Fruit fly (Drosophila melanogaster): ENCODE data around the gene Pfrx.
A peak's percentile ranks its signal among the peaks of the same experiment; 100 is the strongest.

Gene Pfrx

DNA sequence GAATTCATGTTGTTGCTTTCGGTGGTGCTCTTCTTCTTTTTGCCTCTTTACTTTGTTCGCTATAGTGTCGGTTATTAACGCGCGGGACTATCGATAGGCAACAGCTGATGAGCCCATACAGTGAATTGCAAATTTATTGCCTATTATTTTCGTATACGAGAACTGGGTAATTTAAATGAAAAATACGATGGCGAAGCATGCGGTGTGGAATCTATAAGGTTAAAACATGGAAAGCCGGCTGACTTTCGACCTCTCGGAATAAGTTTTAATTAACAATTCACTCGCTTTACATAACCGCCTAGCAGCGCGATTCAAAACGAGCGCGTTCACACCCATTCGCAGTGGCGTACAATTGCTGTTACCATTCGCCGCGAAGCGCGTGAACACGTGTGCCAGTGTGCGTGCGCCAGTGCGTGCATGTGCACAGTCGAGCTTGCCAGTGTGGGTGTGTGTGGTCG lies 15.4 kb upstream of the Pfrx start, which contains the start of the genes Naa15-16 and mRpS14 (continued):
- TF ChIP-seq Dll (GFP tag; IDR thresholded peaks at IDR 0.05; ENCODE audit: partially characterized antibody) (0 out of 4 replicates have a peak, but pooled peaks have one; percentile 40), YL-1 (GFP tag; optimal IDR thresholded peaks at IDR 0.05) (peak; percentile 60), ab (GFP tag; optimal IDR thresholded peaks at IDR 0.05) (no peak), CG10431 (GFP tag; optimal IDR thresholded peaks at IDR 0.05) (no peak), fru (optimal IDR thresholded peaks at IDR 0.05) (no peak), Hr51 (GFP tag; optimal IDR thresholded peaks at IDR 0.05) (no peak), sqz (GFP tag; optimal IDR thresholded peaks at IDR 0.05) (no peak), MBD-R2 (GFP tag; IDR thresholded peaks at IDR 0.05) (peak; percentile 72), sens-2 (GFP tag; IDR thresholded peaks at IDR 0.05) (no peak), her (GFP tag; optimal IDR thresholded peaks at IDR 0.05) (no peak), mld (GFP tag; IDR thresholded peaks at IDR 0.05; ENCODE audit: partially characterized antibody) (0 out of 3 replicates have a peak, but pooled peaks have one; percentile 23), aop (GFP tag; IDR thresholded peaks at IDR 0.05) (no peak), Adf1 (GFP tag; IDR thresholded peaks at IDR 0.05) (peak; percentile 28), sc (optimal IDR thresholded peaks at IDR 0.05) (no peak), sc (GFP tag; optimal IDR thresholded peaks at IDR 0.05) (no peak), CG14441 (GFP tag; IDR thresholded peaks at IDR 0.05) (no peak), CG2120 (GFP tag; optimal IDR thresholded peaks at IDR 0.05) (no peak), Antp (GFP tag; optimal IDR thresholded peaks at IDR 0.05) (no peak), CG7271 (tag; optimal IDR thresholded peaks at IDR 0.05) (no peak), CG16779 (GFP tag; IDR thresholded peaks at IDR 0.05) (no peak), CG34224 (GFP tag; IDR thresholded peaks at IDR 0.05; ENCODE audit: partially characterized antibody) (peak; percentile 70), CG32532 (GFP tag; IDR thresholded peaks at IDR 0.05) (no peak), mirr (GFP tag; optimal IDR thresholded peaks at IDR 0.05) (peak; percentile 2), pita (GFP tag; optimal IDR thresholded peaks at IDR 0.05) (no peak), CG2116 (GFP tag; optimal IDR thresholded peaks at IDR 0.05) (peak; percentile 43), dm (GFP tag; optimal IDR thresholded peaks at IDR 0.05) (peak; percentile 50), CkIIα-i1 (GFP tag; IDR thresholded peaks at IDR 0.05) (no peak), CG7963 (GFP tag; IDR thresholded peaks at IDR 0.05; ENCODE audit: partially characterized antibody) (0 out of 3 replicates have a peak, but pooled peaks have one; percentile 20), CG10209 (GFP tag; optimal IDR thresholded peaks at IDR 0.05) (no peak), CG5245 (GFP tag; optimal IDR thresholded peaks at IDR 0.05) (no peak), CG10654 (GFP tag; optimal IDR thresholded peaks at IDR 0.05) (no peak), CG13296 (GFP tag; optimal IDR thresholded peaks at IDR 0.05) (no peak), Blimp-1 (GFP tag; optimal IDR thresholded peaks at IDR 0.05) (no peak), CG8388 (GFP tag; optimal IDR thresholded peaks at IDR 0.05) (no peak), CG17361 (GFP tag; IDR thresholded peaks at IDR 0.05) (no peak), CG6791 (GFP tag; IDR thresholded peaks at IDR 0.05; ENCODE audit: partially characterized antibody) (peak; percentile 61; the same call in 2 of the 3 replicates), sim (GFP tag; IDR thresholded peaks at IDR 0.05) (no peak), vvl (GFP tag; IDR thresholded peaks at IDR 0.05) (peak; percentile 34; the same call in 1 of the 2 replicates), Med (GFP tag) (peak; percentile 41), zfh1 (GFP tag; IDR thresholded peaks at IDR 0.05) (no peak), Max (GFP tag; optimal IDR thresholded peaks at IDR 0.05) (peak; percentile 30), Sin3A (optimal IDR thresholded peaks at IDR 0.05) (peak; percentile 91), CG4820 (GFP tag; optimal IDR thresholded peaks at IDR 0.05) (no peak), nmo (GFP tag; optimal IDR thresholded peaks at IDR 0.05) (peak; percentile 2), sna (GFP tag; IDR thresholded peaks at IDR 0.05; ENCODE audit: partially characterized antibody) (0 out of 2 replicates have a peak, but pooled peaks have one; percentile 31), Fer3 (tag; optimal IDR thresholded peaks at IDR 0.05) (no peak), CG1832 (GFP tag; optimal IDR thresholded peaks at IDR 0.05) (no peak), CG1529 (GFP tag; optimal IDR thresholded peaks at IDR 0.05) (no peak), slp2 (GFP tag; optimal IDR thresholded peaks at IDR 0.05) (no peak), CG9797 (GFP tag; optimal IDR thresholded peaks at IDR 0.05) (peak; percentile 28), fu2 (GFP tag; optimal IDR thresholded peaks at IDR 0.05) (no peak), CG10321 (GFP tag; IDR thresholded peaks at IDR 0.05) (no peak)
